Worm (Caenorhabditis elegans) whole organism, L4 larva: ENCODE data around the gene fbxb-83.

Source experiments
- F10B5.3 ChIP-seq: sonication (generic microtip); optimal IDR thresholded peaks from 2 replicates; lab custom pipeline; 2016; ENCODE audit warnings: mild to moderate bottlenecking, missing genetic modification characterization, missing compliant biosample characterization
- F26F4.8 ChIP-seq: fragments of 200-800 bp; sonication (Bioruptor generic); conservative IDR thresholded peaks from 2 replicates; pipeline ENCODE4 v1.3.6; 2022; ENCODE audit warnings: missing genetic modification characterization, missing compliant biosample characterization
- R02D3.7 ChIP-seq: fragments of 150-350 bp; sonication (generic microtip); optimal IDR thresholded peaks from 3 replicates; lab custom pipeline; 2014; ENCODE audit warnings: missing biosample characterization, missing genetic modification characterization
- T20F7.1 ChIP-seq: fragments of 200-800 bp; sonication (Bioruptor generic); optimal IDR thresholded peaks from 2 replicates; lab custom pipeline; 2018; ENCODE audit warnings: mild to moderate bottlenecking, missing genetic modification characterization, missing compliant biosample characterization
- Y48G9A.11 ChIP-seq: fragments of 200-800 bp; sonication (Bioruptor generic); IDR thresholded peaks from 2 replicates; pipeline ENCODE4 v1.3.6; 2022; ENCODE audit warnings: missing genetic modification reagents, missing genetic modification characterization, missing compliant biosample characterization
- Y75B8A.6 ChIP-seq: fragments of 200-800 bp; sonication (Bioruptor generic); IDR thresholded peaks from 2 replicates; pipeline ENCODE4 v1.3.6; 2022; ENCODE audit warnings: missing genetic modification reagents, missing genetic modification characterization, missing compliant biosample characterization
- aha-1 ChIP-seq: fragments of 150-350 bp; peaks from one replicate; lab custom pipeline; 2014; ENCODE audit warnings: missing biosample characterization, missing genetic modification characterization
- ama-1 ChIP-seq: fragments of 150-350 bp; optimal IDR thresholded peaks from 2 replicates; lab custom pipeline; 2014; ENCODE audit warnings: inconsistent platforms, mixed read lengths
- attf-4 ChIP-seq: sonication (generic microtip); optimal IDR thresholded peaks from 3 replicates; lab custom pipeline; 2017; ENCODE audit warnings: missing biosample characterization, missing genetic modification characterization
- ceh-62 ChIP-seq: sonication (generic microtip); optimal IDR thresholded peaks from 2 replicates; lab custom pipeline; 2017; ENCODE audit warnings: missing biosample characterization, missing genetic modification characterization
- ces-1 ChIP-seq: fragments of 150-350 bp; sonication (generic microtip); optimal IDR thresholded peaks from 4 replicates; lab custom pipeline; 2014; ENCODE audit warnings: missing biosample characterization, missing genetic modification reagents, missing genetic modification characterization
- ctbp-1 ChIP-seq: fragments of 200-800 bp; sonication (Bioruptor generic); IDR thresholded peaks from 2 replicates; pipeline ENCODE4 v1.3.6; 2022; ENCODE audit warnings: missing genetic modification reagents, missing genetic modification characterization, missing compliant biosample characterization
- daf-16 ChIP-seq, 3 experiments: sonication (generic microtip); optimal IDR thresholded peaks; 2 replicates each; lab custom pipeline; 2016 to 2017; ENCODE audit warnings: missing genetic modification characterization in 3 of 3, missing genetic modification reagents in 3 of 3, mild to moderate bottlenecking in 2 of 3, missing compliant biosample characterization in 2 of 3, missing biosample characterization in 1 of 3, moderate library complexity in 1 of 3
- dpl-1 ChIP-seq: fragments of 150-350 bp; optimal IDR thresholded peaks from 2 replicates; lab custom pipeline; 2014; ENCODE audit warnings: missing biosample characterization, missing genetic modification reagents, missing genetic modification characterization
- duxl-1 ChIP-seq: sonication (generic microtip); optimal IDR thresholded peaks from 2 replicates; lab custom pipeline; 2016; ENCODE audit warnings: mild to moderate bottlenecking, missing genetic modification characterization, moderate library complexity, missing compliant biosample characterization; ENCODE audit not compliant: poor library complexity
- dve-1 ChIP-seq: sonication (generic microtip); optimal IDR thresholded peaks from 2 replicates; lab custom pipeline; 2017; ENCODE audit warnings: antibody characterized with exemption, mild to moderate bottlenecking, missing genetic modification characterization, missing compliant biosample characterization; ENCODE audit not compliant: insufficient read depth
- fkh-10 ChIP-seq: fragments of 150-350 bp; optimal IDR thresholded peaks from 2 replicates; lab custom pipeline; 2014; ENCODE audit warnings: missing biosample characterization, missing genetic modification reagents, missing genetic modification characterization
- gei-8 ChIP-seq: fragments of 200-800 bp; sonication (Bioruptor generic); optimal IDR thresholded peaks from 2 replicates; lab custom pipeline; 2018; ENCODE audit warnings: mild to moderate bottlenecking, missing genetic modification characterization, missing compliant biosample characterization
- hlh-11 ChIP-seq: fragments of 200-800 bp; sonication (Bioruptor generic); optimal IDR thresholded peaks from 2 replicates; lab custom pipeline; 2018; ENCODE audit warnings: mild to moderate bottlenecking, missing genetic modification characterization, missing compliant biosample characterization
- hlh-30 ChIP-seq: sonication (generic microtip); optimal IDR thresholded peaks from 2 replicates; lab custom pipeline; 2017; ENCODE audit warnings: antibody characterized with exemption, mild to moderate bottlenecking, missing genetic modification characterization, missing compliant biosample characterization; ENCODE audit not compliant: insufficient read depth
- hmg-1.1 ChIP-seq: fragments of 200-800 bp; sonication (Bioruptor generic); IDR thresholded peaks from 2 replicates; pipeline ENCODE4 v1.3.6; 2022; ENCODE audit warnings: missing genetic modification reagents, missing genetic modification characterization, missing compliant biosample characterization
- lin-13 ChIP-seq: fragments of 150-350 bp; optimal IDR thresholded peaks from 2 replicates; lab custom pipeline; 2014; ENCODE audit warnings: missing biosample characterization, missing genetic modification reagents, missing genetic modification characterization
- lin-38 ChIP-seq: fragments of 200-800 bp; sonication (Bioruptor generic); IDR thresholded peaks from 2 replicates; pipeline ENCODE4 v1.3.6; 2022; ENCODE audit warnings: missing genetic modification reagents, missing genetic modification characterization, missing compliant biosample characterization
- mdl-1 ChIP-seq, 2 experiments: fragments of 150-350 bp in 1 of 2; sonication (generic microtip) in 1 of 2; optimal IDR thresholded peaks; 2 replicates each; lab custom pipeline; 2014 to 2017; ENCODE audit warnings: missing biosample characterization in 2 of 2, missing genetic modification characterization in 2 of 2
- mes-2 ChIP-seq: sonication (generic microtip); optimal IDR thresholded peaks from 2 replicates; lab custom pipeline; 2016; ENCODE audit warnings: missing genotype, mild to moderate bottlenecking, missing genetic modification characterization, missing compliant biosample characterization; ENCODE audit not compliant: poor library complexity, severe bottlenecking
- nhr-10 ChIP-seq: fragments of 150-350 bp; optimal IDR thresholded peaks from 2 replicates; lab custom pipeline; 2014; ENCODE audit warnings: missing biosample characterization, missing genetic modification characterization
- nhr-102 ChIP-seq: sonication (generic microtip); optimal IDR thresholded peaks from 2 replicates; lab custom pipeline; 2016; ENCODE audit warnings: mild to moderate bottlenecking, missing genetic modification characterization, moderate library complexity, missing compliant biosample characterization
- nhr-28 ChIP-seq: fragments of 150-350 bp; optimal IDR thresholded peaks from 2 replicates; lab custom pipeline; 2014; ENCODE audit warnings: missing biosample characterization, missing genetic modification characterization
- nhr-6 ChIP-seq: fragments of 150-350 bp; optimal IDR thresholded peaks from 2 replicates; lab custom pipeline; 2014; ENCODE audit warnings: missing biosample characterization, missing genetic modification characterization
- nhr-77 ChIP-seq: fragments of 150-350 bp; optimal IDR thresholded peaks from 2 replicates; lab custom pipeline; 2014; ENCODE audit warnings: missing biosample characterization, missing genetic modification characterization
- rbr-2 ChIP-seq: sonication (generic microtip); optimal IDR thresholded peaks from 2 replicates; lab custom pipeline; 2016; ENCODE audit warnings: missing genotype, missing genetic modification characterization, missing compliant biosample characterization
- snpc-1.2 ChIP-seq: fragments of 200-800 bp; sonication (Bioruptor generic); IDR thresholded peaks from 2 replicates; pipeline ENCODE4 v1.3.6; 2022; ENCODE audit warnings: missing genetic modification reagents, missing genetic modification characterization, missing compliant biosample characterization
- snpc-4 ChIP-seq: fragments of 150-350 bp; optimal IDR thresholded peaks from 2 replicates; lab custom pipeline; 2014; ENCODE audit warnings: missing biosample characterization, missing genetic modification characterization
- spr-1 ChIP-seq: sonication (generic microtip); optimal IDR thresholded peaks from 2 replicates; lab custom pipeline; 2016; ENCODE audit warnings: mild to moderate bottlenecking, missing genetic modification characterization, missing compliant biosample characterization
- unc-62 ChIP-seq, 3 experiments: fragments of 150-350 bp in 1 of 3; sonication (generic microtip); optimal IDR thresholded peaks in 2 of 3; peaks in 1 of 3; 1 replicate in 1 of 3; 2 replicates in 2 of 3; lab custom pipeline; 2014 to 2017; ENCODE audit warnings: missing biosample characterization in 3 of 3, missing genetic modification characterization in 3 of 3, missing genetic modification reagents in 3 of 3, missing genotype in 1 of 3
- zag-1 ChIP-seq: fragments of 150-350 bp; optimal IDR thresholded peaks from 2 replicates; lab custom pipeline; 2014; ENCODE audit warnings: missing biosample characterization, missing genetic modification characterization
- ztf-7 ChIP-seq: fragments of 150-350 bp; optimal IDR thresholded peaks from 2 replicates; lab custom pipeline; 2014; ENCODE audit warnings: missing biosample characterization, missing genetic modification characterization

fbxb-83 gene

ce11 chrIII:143121-143520 lies 1.9 kb downstream of the fbxb-83 start, which contains the start of gene fbxb-82:
Gene fbxb-82 (minus strand): TSS chrIII:143221.
- TF ChIP-seq Y75B8A.6 (GFP tag; lab: Robert Waterston, UW) = no peak
- no peak for TF ChIP-seq Y48G9A.11
- TF ChIP-seq attf-4 = no peak
- TF ChIP-seq nhr-10 (tag; lab: Kevin White, UChicago) = no peak
- no peak for TF ChIP-seq R02D3.7 (tag; lab: Kevin White, UChicago)
- TF ChIP-seq, all 104 proteins: peak for 0

ce11 chrIII:140904-141303 lies 4.1 kb downstream of the fbxb-83 start, which contains the start of gene fbxb-81:
Gene fbxb-81 (minus strand): TSS chrIII:141217.
- TF ChIP-seq unc-62 (GFP tag; optimal IDR thresholded peaks at IDR 0.05 in 1 of 2; lab: Kevin White, UChicago) (peak in 1 of 2 experiments; percentile 94), unc-62 (tag; optimal IDR thresholded peaks at IDR 0.05; lab: Kevin White, UChicago) (no peak), snpc-1.2 (GFP tag; lab: Robert Waterston, UW) (no peak)

ce11 chrIII:134194-134593 lies 10.8 kb downstream of the fbxb-83 start, which contains the start of gene pals-25:
Gene pals-25 (plus strand): TSS chrIII:134494.
- TF ChIP-seq zag-1 (no peak), mes-2 (no peak), snpc-1.2 (GFP tag; lab: Robert Waterston, UW) (no peak), ztf-7 (tag; lab: Kevin White, UChicago) (no peak), hlh-30 (tag; lab: Kevin White, UChicago) (no peak), gei-8 (GFP tag; lab: Kevin White, UChicago) (no peak), duxl-1 (no peak), lin-13 (GFP tag; lab: Kevin White, UChicago) (no peak)

ce11 chrIII:132118-132517 lies 12.9 kb downstream of the fbxb-83 start, which contains the start of gene pals-22:
Gene pals-22 (plus strand): TSS chrIII:132418.
- TF ChIP-seq ama-1 (lab: Kevin White, UChicago) (no peak), F26F4.8 (GFP tag; lab: Robert Waterston, UW) (no peak), T20F7.1 (GFP tag; lab: Kevin White, UChicago) (no peak), hmg-1.1 (GFP tag; lab: Robert Waterston, UW) (no peak), F10B5.3 (tag; lab: Kevin White, UChicago) (no peak)

- TF ChIP-seq rbr-2 (tag; lab: Kevin White, UChicago) (peak; percentile 62), nhr-102 (tag; lab: Kevin White, UChicago) (peak; percentile 16), nhr-77 (tag; lab: Kevin White, UChicago) (peak; percentile 8), ztf-7 (tag; lab: Kevin White, UChicago) (no peak), lin-38 (peak; percentile 90), snpc-4 (no peak), ceh-62 (tag; lab: Kevin White, UChicago) (no peak), ctbp-1 (GFP tag; lab: Robert Waterston, UW) (no peak), hlh-11 (tag; lab: Kevin White, UChicago) (peak; percentile 10), fkh-10 (GFP tag; lab: Kevin White, UChicago) (peak; percentile 20), T20F7.1 (GFP tag; lab: Kevin White, UChicago) (no peak), dpl-1 (peak; percentile 50), hlh-30 (tag; lab: Kevin White, UChicago) (peak; percentile 36), hmg-1.1 (GFP tag; lab: Robert Waterston, UW) (peak; percentile 26; the same call in 1 of the 2 replicates), nhr-6 (tag; lab: Kevin White, UChicago) (peak; percentile 55), lin-13 (GFP tag; lab: Kevin White, UChicago) (peak; percentile 31), mdl-1 (tag; optimal IDR thresholded peaks at IDR 0.05; lab: Kevin White, UChicago) (no peak), ces-1 (GFP tag; lab: Kevin White, UChicago) (peak; percentile 6), spr-1 (tag; lab: Kevin White, UChicago) (no peak), aha-1 (tag; lab: Kevin White, UChicago) (peak; percentile 78), nhr-28 (tag; lab: Kevin White, UChicago) (peak; percentile 50), mes-2 (peak; percentile 74), daf-16 (GFP tag; optimal IDR thresholded peaks at IDR 0.05; lab: Kevin White, UChicago) (no peak), daf-16 (tag; optimal IDR thresholded peaks at IDR 0.05; lab: Kevin White, UChicago) (peak; percentile 63), dve-1 (tag; lab: Kevin White, UChicago) (peak; percentile 81)
Measured at ce11 chrIII:131627-132026, 13.4 kb downstream of the fbxb-83 start.
